Worm (Caenorhabditis elegans): ENCODE results near the gene F25H9.7.

DNA sequence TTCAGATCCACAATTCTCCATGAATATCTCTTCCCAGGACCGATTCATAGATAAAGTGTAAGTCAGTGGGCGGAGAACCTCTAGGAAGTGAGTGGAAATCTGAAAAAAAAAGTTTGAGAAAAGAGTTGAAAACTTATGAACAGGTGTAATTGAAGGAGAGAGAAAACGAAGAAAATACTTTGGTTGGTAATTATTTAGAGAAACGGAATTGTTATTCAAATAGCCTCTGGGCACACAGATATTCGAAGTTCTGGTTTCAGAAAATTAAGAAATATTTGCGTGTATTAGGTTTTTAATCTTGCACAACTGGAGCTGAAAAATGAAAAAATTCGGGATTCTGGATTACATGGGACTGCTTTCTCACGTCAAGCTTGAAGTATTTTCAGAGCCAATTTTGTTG lies 11.6 kb downstream of the F25H9.7 start, which contains the start of gene T10G3.2:
- TF ChIP-seq flt-1 (GFP tag; IDR thresholded peaks at IDR 0.05) (no peak), ceh-13 (GFP tag; optimal IDR thresholded peaks at IDR 0.05) (no peak), ama-1 (optimal IDR thresholded peaks at IDR 0.05) (no peak), F13C5.2 (tag; optimal IDR thresholded peaks at IDR 0.05) (no peak), ets-7 (tag; optimal IDR thresholded peaks at IDR 0.05) (no peak), sea-1 (GFP tag; conservative IDR thresholded peaks at IDR 0.05) (no peak), B0310.2 (tag; optimal IDR thresholded peaks at IDR 0.05) (no peak), pes-1 (GFP tag; IDR thresholded peaks at IDR 0.05) (no peak), aly-1 (tag; optimal IDR thresholded peaks at IDR 0.05) (no peak), hnd-1 (tag; optimal IDR thresholded peaks at IDR 0.05) (no peak), tbx-11 (GFP tag; IDR thresholded peaks at IDR 0.05) (no peak), ceh-36 (tag; optimal IDR thresholded peaks at IDR 0.05) (no peak)

All from whole organism, early embryonic.